Fruit fly (Drosophila melanogaster): Measurements from ENCODE around the gene CG34109.

CG34109 gene

dm6 chr2L:10143334-10143733 lies 49.4 kb downstream of the CG34109 start (continued):
- TF ChIP-seq CG10209 (GFP tag; optimal IDR thresholded peaks at IDR 0.05) = no peak
- no peak for TF ChIP-seq tll (GFP tag; optimal IDR thresholded peaks at IDR 0.05)
- TF ChIP-seq CG1603 (tag; optimal IDR thresholded peaks at IDR 0.05) = no peak
- TF ChIP-seq CG1832 (GFP tag; optimal IDR thresholded peaks at IDR 0.05) = no peak
- TF ChIP-seq CG12155 (GFP tag; optimal IDR thresholded peaks at IDR 0.05) = no peak
- peak; percentile 52 for TF ChIP-seq scrt (GFP tag; optimal IDR thresholded peaks at IDR 0.05)
- no peak for TF ChIP-seq ap (GFP tag; IDR thresholded peaks at IDR 0.05)
- no peak for TF ChIP-seq CG5953 (GFP tag; IDR thresholded peaks at IDR 0.05)
- no peak for TF ChIP-seq cato (GFP tag; optimal IDR thresholded peaks at IDR 0.05; ENCODE audit: borderline replicate concordance)
- TF ChIP-seq Meics (GFP tag; optimal IDR thresholded peaks at IDR 0.05) = peak; percentile 74
- TF ChIP-seq lab (GFP tag; optimal IDR thresholded peaks at IDR 0.05) = peak; percentile 75
- no peak for TF ChIP-seq CG6654 (GFP tag; optimal IDR thresholded peaks at IDR 0.05)
- TF ChIP-seq Stat92E (GFP tag; optimal IDR thresholded peaks at IDR 0.05) = no peak
- no peak for TF ChIP-seq Ssrp (tag; optimal IDR thresholded peaks at IDR 0.05)
- no peak for TF ChIP-seq Mrtf (GFP tag; IDR thresholded peaks at IDR 0.05)
- no peak for TF ChIP-seq CG3847 (GFP tag; IDR thresholded peaks at IDR 0.05)
- no peak for TF ChIP-seq HLH54F (GFP tag; optimal IDR thresholded peaks at IDR 0.05)
- no peak for TF ChIP-seq CG15696 (tag; optimal IDR thresholded peaks at IDR 0.05)
- no peak for TF ChIP-seq Oli (tag; optimal IDR thresholded peaks at IDR 0.05)
- TF ChIP-seq CG6683 (GFP tag; optimal IDR thresholded peaks at IDR 0.05) = no peak
- TF ChIP-seq yki (optimal IDR thresholded peaks at IDR 0.05) = no peak
- TF ChIP-seq CG11504 (tag; optimal IDR thresholded peaks at IDR 0.05) = no peak
- peak; percentile 63 for TF ChIP-seq CG8478 (optimal IDR thresholded peaks at IDR 0.05)
- no peak for TF ChIP-seq prd (optimal IDR thresholded peaks at IDR 0.05)
- no peak for TF ChIP-seq prd (GFP tag; IDR thresholded peaks at IDR 0.05)
- no peak for TF ChIP-seq CG2116 (GFP tag; optimal IDR thresholded peaks at IDR 0.05)
- no peak for TF ChIP-seq CG34422 (GFP tag; IDR thresholded peaks at IDR 0.05)
- peak in 1 of 2 experiments; percentile 57 for TF ChIP-seq Hr51 (GFP tag; optimal IDR thresholded peaks at IDR 0.05)
- TF ChIP-seq cas (GFP tag; IDR thresholded peaks at IDR 0.05) = no peak
- TF ChIP-seq CG3407 (GFP tag; optimal IDR thresholded peaks at IDR 0.05) = no peak
- no peak for TF ChIP-seq tx (GFP tag; optimal IDR thresholded peaks at IDR 0.05)
- no peak for TF ChIP-seq CG7745 (tag; optimal IDR thresholded peaks at IDR 0.05)
- peak; percentile 55 for TF ChIP-seq CG15011 (GFP tag; optimal IDR thresholded peaks at IDR 0.05)
- peak; percentile 60 for TF ChIP-seq CG10267 (tag; optimal IDR thresholded peaks at IDR 0.05)
- TF ChIP-seq CG32767 (GFP tag; IDR thresholded peaks at IDR 0.05) = no peak
- TF ChIP-seq lov (optimal IDR thresholded peaks at IDR 0.05) = no peak
- TF ChIP-seq lov (GFP tag; IDR thresholded peaks at IDR 0.05) = no peak
- TF ChIP-seq HmgZ (tag; optimal IDR thresholded peaks at IDR 0.05) = no peak
- peak; percentile 56; the same call in 1 of the 3 replicates for TF ChIP-seq CG11695 (GFP tag; IDR thresholded peaks at IDR 0.05)
- no peak for TF ChIP-seq Hey (tag; optimal IDR thresholded peaks at IDR 0.05)
- TF ChIP-seq Drgx (GFP tag; IDR thresholded peaks at IDR 0.05) = peak; percentile 14; the same call in 1 of the 2 replicates
- TF ChIP-seq CG14667 (GFP tag; IDR thresholded peaks at IDR 0.05) = no peak
- TF ChIP-seq D (optimal IDR thresholded peaks at IDR 0.05) = no peak
- peak; percentile 46 for TF ChIP-seq D (GFP tag; optimal IDR thresholded peaks at IDR 0.05)
- no peak for TF ChIP-seq CG33557 (GFP tag; optimal IDR thresholded peaks at IDR 0.05)
- TF ChIP-seq zen (tag; optimal IDR thresholded peaks at IDR 0.05) = peak; percentile 1
- TF ChIP-seq Vsx1 (GFP tag; optimal IDR thresholded peaks at IDR 0.05) = no peak
- no peak for TF ChIP-seq tna (GFP tag; IDR thresholded peaks at IDR 0.05; ENCODE audit: partially characterized antibody)
- TF ChIP-seq hth (optimal IDR thresholded peaks at IDR 0.05) = no peak
- no peak for TF ChIP-seq Bdp1 (GFP tag; optimal IDR thresholded peaks at IDR 0.05)
- TF ChIP-seq sima (GFP tag; optimal IDR thresholded peaks at IDR 0.05) = no peak
- TF ChIP-seq Med (GFP tag) = peak; percentile 88
